Worm (Caenorhabditis elegans) whole organism, young adult: ENCODE data around the gene W09D10.4.

Source experiments
- B0261.1 ChIP-seq: sonication (generic microtip); optimal IDR thresholded peaks from 2 replicates; lab custom pipeline; 2016; ENCODE audit warnings: mild to moderate bottlenecking, missing genetic modification characterization, moderate library complexity, missing compliant biosample characterization
- C06A6.2 ChIP-seq: fragments of 200-800 bp; sonication (Bioruptor generic); conservative IDR thresholded peaks from 2 replicates; pipeline ENCODE4 v1.3.6; 2022; ENCODE audit warnings: missing genetic modification characterization, missing compliant biosample characterization
- F22D6.2 ChIP-seq: sonication (generic microtip); optimal IDR thresholded peaks from 2 replicates; lab custom pipeline; 2016; ENCODE audit warnings: mild to moderate bottlenecking, missing genetic modification characterization, missing compliant biosample characterization
- F33H1.4 ChIP-seq: fragments of 200-800 bp; sonication (Bioruptor generic); IDR thresholded peaks from 2 replicates; pipeline ENCODE4 v1.3.6; 2022; ENCODE audit warnings: missing genetic modification reagents, missing genetic modification characterization, missing compliant biosample characterization
- F39B2.1 ChIP-seq: fragments of 200-800 bp; sonication (Bioruptor generic); IDR thresholded peaks from 2 replicates; pipeline ENCODE4 v1.3.6; 2022; ENCODE audit warnings: missing genetic modification reagents, missing genetic modification characterization, missing compliant biosample characterization
- F55B11.4 ChIP-seq: sonication (generic microtip); optimal IDR thresholded peaks from 2 replicates; lab custom pipeline; 2016; ENCODE audit warnings: missing compliant biosample characterization, missing genetic modification characterization, borderline replicate concordance; ENCODE audit not compliant: insufficient read depth
- F57A8.1 ChIP-seq: fragments of 200-800 bp; sonication (Bioruptor generic); optimal IDR thresholded peaks from 2 replicates; lab custom pipeline; 2018; ENCODE audit warnings: mild to moderate bottlenecking, missing genetic modification characterization, moderate library complexity, missing compliant biosample characterization
- K11D2.4 ChIP-seq: fragments of 200-800 bp; sonication (Bioruptor generic); IDR thresholded peaks from 2 replicates; pipeline ENCODE4 v1.3.6; 2022; ENCODE audit warnings: missing genetic modification reagents, missing genetic modification characterization, missing compliant biosample characterization
- T07F8.4 ChIP-seq: sonication (generic microtip); optimal IDR thresholded peaks from 2 replicates; lab custom pipeline; 2016; ENCODE audit warnings: mild to moderate bottlenecking, missing genetic modification characterization, moderate library complexity, missing compliant biosample characterization
- Y53G8AR.9 ChIP-seq: fragments of 200-800 bp; sonication (Bioruptor generic); conservative IDR thresholded peaks from 2 replicates; pipeline ENCODE4 v1.3.6; 2022; ENCODE audit warnings: missing genetic modification reagents, missing genetic modification characterization, missing compliant biosample characterization
- Y56A3A.18 ChIP-seq: fragments of 200-800 bp; sonication (Bioruptor generic); IDR thresholded peaks from 2 replicates; pipeline ENCODE4 v1.3.6; 2022; ENCODE audit warnings: missing genetic modification reagents, missing genetic modification characterization, missing compliant biosample characterization
- ama-1 ChIP-seq, 3 experiments: fragments of 150-350 bp in 1 of 3; sonication (generic microtip) in 2 of 3; optimal IDR thresholded peaks; 2 replicates each; lab custom pipeline; 2014 to 2018; ENCODE audit warnings: missing biosample characterization in 2 of 3, missing genetic modification characterization in 2 of 3, missing genetic modification reagents in 2 of 3
- attf-3 ChIP-seq: fragments of 200-800 bp; sonication (Bioruptor generic); conservative IDR thresholded peaks from 2 replicates; pipeline ENCODE4 v1.3.6; 2022; ENCODE audit warnings: missing genetic modification reagents, missing genetic modification characterization, missing compliant biosample characterization
- attf-6 ChIP-seq: fragments of 200-800 bp; sonication (Bioruptor generic); IDR thresholded peaks from 2 replicates; pipeline ENCODE4 v1.3.6; 2022; ENCODE audit warnings: missing genetic modification reagents, missing genetic modification characterization, missing compliant biosample characterization
- cebp-1 ChIP-seq, 2 experiments: fragments of 200-800 bp in 1 of 2; sonication (Bioruptor generic) in 1 of 2; sonication (generic microtip) in 1 of 2; IDR thresholded peaks in 1 of 2; optimal IDR thresholded peaks in 1 of 2; 2 replicates each; pipeline versions ENCODE4 v1.3.6 to Lab custom; 2017 to 2022; ENCODE audit warnings: missing compliant biosample characterization in 2 of 2, missing genetic modification characterization in 2 of 2, mild to moderate bottlenecking in 1 of 2, missing genetic modification reagents in 1 of 2, moderate library complexity in 1 of 2
- ceh-100 ChIP-seq: fragments of 200-800 bp; sonication (Bioruptor generic); IDR thresholded peaks from 2 replicates; pipeline ENCODE4 v1.3.6; 2022; ENCODE audit warnings: missing genetic modification reagents, missing genetic modification characterization, missing compliant biosample characterization
- ceh-40 ChIP-seq: fragments of 200-800 bp; sonication (Bioruptor generic); IDR thresholded peaks from 2 replicates; pipeline ENCODE4 v1.3.6; 2022; ENCODE audit warnings: missing genetic modification characterization, missing compliant biosample characterization
- die-1 ChIP-seq: sonication (generic microtip); optimal IDR thresholded peaks from 2 replicates; lab custom pipeline; 2016; ENCODE audit warnings: missing genotype, mild to moderate bottlenecking, missing genetic modification characterization, missing compliant biosample characterization
- dox-1 ChIP-seq: fragments of 200-800 bp; sonication (Bioruptor generic); IDR thresholded peaks from 2 replicates; pipeline ENCODE4 v1.3.6; 2022; ENCODE audit warnings: missing genetic modification reagents, missing genetic modification characterization, missing compliant biosample characterization
- dpff-1 ChIP-seq: sonication (generic microtip); optimal IDR thresholded peaks from 2 replicates; lab custom pipeline; 2017; ENCODE audit warnings: mild to moderate bottlenecking, missing genetic modification characterization, missing compliant biosample characterization
- dpl-1 ChIP-seq: fragments of 150-350 bp; optimal IDR thresholded peaks from 2 replicates; lab custom pipeline; 2014; ENCODE audit warnings: missing biosample characterization, missing genetic modification reagents, missing genetic modification characterization
- efl-1 ChIP-seq: fragments of 150-350 bp; optimal IDR thresholded peaks from 2 replicates; lab custom pipeline; 2014; ENCODE audit warnings: missing biosample characterization, missing genetic modification reagents, missing genetic modification characterization
- egl-18 ChIP-seq: fragments of 200-800 bp; sonication (Bioruptor generic); IDR thresholded peaks from 2 replicates; pipeline ENCODE4 v1.3.6; 2022; ENCODE audit warnings: missing genetic modification reagents, missing genetic modification characterization, missing compliant biosample characterization
- egl-44 ChIP-seq: fragments of 200-800 bp; sonication (Bioruptor generic); IDR thresholded peaks from 2 replicates; pipeline ENCODE4 v1.3.6; 2022; ENCODE audit warnings: missing genetic modification reagents, missing genetic modification characterization, missing compliant biosample characterization
- ekl-4 ChIP-seq: fragments of 200-800 bp; sonication (Bioruptor generic); IDR thresholded peaks from 2 replicates; pipeline ENCODE4 v1.3.6; 2022; ENCODE audit warnings: missing genetic modification reagents, missing genetic modification characterization, missing compliant biosample characterization
- hlh-12 ChIP-seq: sonication (generic microtip); optimal IDR thresholded peaks from 2 replicates; lab custom pipeline; 2016; ENCODE audit warnings: missing genetic modification characterization, missing compliant biosample characterization
- hmg-1.2 ChIP-seq: fragments of 200-800 bp; sonication (Bioruptor generic); IDR thresholded peaks from 2 replicates; pipeline ENCODE4 v1.3.6; 2022; ENCODE audit warnings: missing genetic modification reagents, missing genetic modification characterization, missing compliant biosample characterization
- hmg-20 ChIP-seq: fragments of 200-800 bp; sonication (Bioruptor generic); IDR thresholded peaks from 2 replicates; pipeline ENCODE4 v1.3.6; 2022; ENCODE audit warnings: missing genetic modification reagents, missing genetic modification characterization, missing compliant biosample characterization
- hsf-1 ChIP-seq: fragments of 200-800 bp; sonication (Bioruptor generic); IDR thresholded peaks from 2 replicates; pipeline ENCODE4 v1.3.6; 2022; ENCODE audit warnings: missing genetic modification reagents, missing genetic modification characterization, missing compliant biosample characterization
- let-526 ChIP-seq: fragments of 200-800 bp; sonication (Bioruptor generic); IDR thresholded peaks from 2 replicates; pipeline ENCODE4 v1.3.6; 2022; ENCODE audit warnings: missing genetic modification reagents, missing genetic modification characterization, missing compliant biosample characterization
- lin-54 ChIP-seq: fragments of 200-800 bp; sonication (Bioruptor generic); optimal IDR thresholded peaks from 2 replicates; lab custom pipeline; 2018; ENCODE audit warnings: mild to moderate bottlenecking, missing genetic modification characterization, missing compliant biosample characterization
- lir-1 ChIP-seq: fragments of 200-800 bp; sonication (Bioruptor generic); conservative IDR thresholded peaks from 2 replicates; pipeline ENCODE4 v1.3.6; 2022; ENCODE audit warnings: missing genetic modification reagents, missing genetic modification characterization, missing compliant biosample characterization
- lsl-1 ChIP-seq: fragments of 200-800 bp; sonication (Bioruptor generic); optimal IDR thresholded peaks from 2 replicates; lab custom pipeline; 2018; ENCODE audit warnings: mild to moderate bottlenecking, missing genetic modification characterization, moderate library complexity, missing compliant biosample characterization
- madf-8 ChIP-seq: fragments of 200-800 bp; sonication (Bioruptor generic); conservative IDR thresholded peaks from 2 replicates; pipeline ENCODE4 v1.3.6; 2022; ENCODE audit warnings: missing genetic modification reagents, missing genetic modification characterization, missing compliant biosample characterization
- mel-28 ChIP-seq: sonication (generic microtip); optimal IDR thresholded peaks from 2 replicates; lab custom pipeline; 2016; ENCODE audit warnings: borderline replicate concordance, mild to moderate bottlenecking, missing genetic modification characterization, missing compliant biosample characterization
- nfya-1 ChIP-seq: sonication (generic microtip); optimal IDR thresholded peaks from 2 replicates; lab custom pipeline; 2017; ENCODE audit warnings: antibody characterized with exemption, missing compliant biosample characterization, missing genetic modification characterization, borderline replicate concordance; ENCODE audit not compliant: insufficient read depth
- rec-8 ChIP-seq, 2 experiments: sonication (generic microtip); optimal IDR thresholded peaks; 2 replicates each; lab custom pipeline; 2016; ENCODE audit warnings: mild to moderate bottlenecking in 2 of 2, missing genetic modification characterization in 2 of 2, missing genetic modification reagents in 2 of 2, missing genotype in 2 of 2, missing biosample characterization in 1 of 2, missing compliant biosample characterization in 1 of 2, moderate library complexity in 1 of 2
- repo-1 ChIP-seq: sonication (generic microtip); optimal IDR thresholded peaks from 2 replicates; lab custom pipeline; 2017; ENCODE audit warnings: mild to moderate bottlenecking, missing genetic modification characterization, missing compliant biosample characterization
- snpc-3.4 ChIP-seq: sonication (generic microtip); optimal IDR thresholded peaks from 2 replicates; lab custom pipeline; 2017; ENCODE audit warnings: missing genetic modification characterization, mild to moderate bottlenecking, missing compliant biosample characterization, antibody characterized with exemption, moderate library complexity, missing genotype, missing genetic modification reagents
- somi-1 ChIP-seq: fragments of 200-800 bp; sonication (Bioruptor generic); optimal IDR thresholded peaks from 2 replicates; lab custom pipeline; 2018; ENCODE audit warnings: mild to moderate bottlenecking, missing genetic modification characterization, missing compliant biosample characterization
- xnd-1 ChIP-seq: sonication (generic microtip); optimal IDR thresholded peaks from 2 replicates; lab custom pipeline; 2016; ENCODE audit warnings: missing genotype, missing genetic modification reagents, missing genetic modification characterization, missing compliant biosample characterization
- ztf-18 ChIP-seq: sonication (generic microtip); optimal IDR thresholded peaks from 2 replicates; lab custom pipeline; 2016; ENCODE audit warnings: missing genotype, mild to moderate bottlenecking, missing genetic modification characterization, missing compliant biosample characterization
- ztf-3 ChIP-seq: fragments of 200-800 bp; sonication (Bioruptor generic); optimal IDR thresholded peaks from 2 replicates; lab custom pipeline; 2018; ENCODE audit warnings: mild to moderate bottlenecking, missing genetic modification characterization, missing compliant biosample characterization
- ztf-6 ChIP-seq: fragments of 200-800 bp; sonication (Bioruptor generic); IDR thresholded peaks from 2 replicates; pipeline ENCODE4 v1.3.6; 2022; ENCODE audit warnings: missing genetic modification reagents, missing genetic modification characterization, missing compliant biosample characterization

W09D10.4 gene

DNA sequence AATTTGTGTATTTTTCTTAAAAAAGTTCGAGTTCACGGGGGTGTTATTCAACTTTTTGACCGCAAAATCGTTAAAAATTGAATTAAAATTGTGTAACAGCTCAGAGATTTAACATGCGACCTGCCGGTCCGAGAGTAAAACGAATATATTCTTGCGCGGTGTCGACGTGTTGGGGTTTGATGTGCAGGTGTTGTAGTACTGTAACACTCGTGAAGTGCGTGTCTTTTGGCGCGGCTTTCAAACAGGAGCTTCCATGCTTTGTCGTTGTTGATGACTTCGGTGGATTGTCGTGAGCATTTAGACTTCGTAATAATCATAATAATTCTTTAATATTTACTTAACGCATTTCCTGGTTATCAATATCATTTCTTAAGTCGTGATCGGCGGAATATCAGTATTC lies 14.5 kb upstream of the W09D10.4 start, which contains the start of gene tat-3 (continued):
- no peak for TF ChIP-seq cebp-1 (GFP tag; IDR thresholded peaks at IDR 0.05; lab: Robert Waterston, UW)
- TF ChIP-seq cebp-1 (tag; optimal IDR thresholded peaks at IDR 0.05; lab: Kevin White, UChicago), result no peak
- TF ChIP-seq let-526 (GFP tag; lab: Robert Waterston, UW), result no peak
- no peak for TF ChIP-seq F55B11.4 (tag; lab: Kevin White, UChicago)
- TF ChIP-seq repo-1 (tag; lab: Kevin White, UChicago), result no peak
- TF ChIP-seq hsf-1 (GFP tag; lab: Robert Waterston, UW), result no peak
- no peak for TF ChIP-seq B0261.1 (tag; lab: Kevin White, UChicago)
- no peak for TF ChIP-seq egl-44 (GFP tag; lab: Robert Waterston, UW)
- no peak for TF ChIP-seq rec-8 (tag; optimal IDR thresholded peaks at IDR 0.05; lab: Kevin White, UChicago)
- TF ChIP-seq hlh-12 (tag; lab: Kevin White, UChicago), result no peak
- no peak for TF ChIP-seq lir-1 (GFP tag; lab: Robert Waterston, UW)
- TF ChIP-seq ztf-3 (GFP tag; lab: Kevin White, UChicago), result no peak
- no peak for TF ChIP-seq nfya-1
- no peak for TF ChIP-seq Y56A3A.18 (GFP tag; lab: Robert Waterston, UW)
- TF ChIP-seq xnd-1, result no peak
- TF ChIP-seq hmg-20 (GFP tag; lab: Robert Waterston, UW), result no peak
- no peak for TF ChIP-seq F22D6.2
- no peak for TF ChIP-seq ama-1 (optimal IDR thresholded peaks at IDR 0.05; lab: Kevin White, UChicago)
- TF ChIP-seq ama-1 (GFP tag; optimal IDR thresholded peaks at IDR 0.05; lab: Kevin White, UChicago), result no peak
- no peak for TF ChIP-seq die-1 (tag; lab: Kevin White, UChicago)
- no peak for TF ChIP-seq somi-1
- no peak for TF ChIP-seq C06A6.2 (GFP tag; lab: Robert Waterston, UW)

DNA sequence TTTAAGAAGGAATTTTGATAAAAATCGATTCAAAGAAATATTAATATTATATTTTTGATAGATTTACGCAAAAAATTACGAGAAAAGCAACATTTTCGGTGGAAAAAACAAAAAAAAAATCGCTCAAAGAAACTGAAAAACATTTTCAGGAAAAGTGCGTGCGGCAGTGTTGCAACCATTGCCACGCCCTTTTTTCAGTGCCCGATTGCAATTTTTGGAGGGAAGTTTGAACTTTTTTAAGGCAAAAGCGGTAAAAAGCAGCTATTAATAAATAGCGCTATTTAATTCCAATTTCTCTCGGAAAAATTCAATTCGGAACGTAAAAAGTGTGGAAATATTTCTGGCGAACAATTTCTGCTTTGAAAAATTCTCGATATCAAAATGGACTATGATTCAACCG lies 5.1 kb upstream of the W09D10.4 start:
- TF ChIP-seq F33H1.4 (GFP tag; lab: Robert Waterston, UW) (0 out of 2 replicates have a peak, but pooled peaks have one; percentile 7), lsl-1 (GFP tag; lab: Kevin White, UChicago) (peak; percentile 18), ceh-100 (GFP tag; lab: Robert Waterston, UW) (peak; percentile 35; the same call in 1 of the 2 replicates), dpl-1 (GFP tag; lab: Kevin White, UChicago) (peak; percentile 39), lin-54 (peak; percentile 46), die-1 (tag; lab: Kevin White, UChicago) (no peak), madf-8 (GFP tag; lab: Robert Waterston, UW) (no peak), efl-1 (GFP tag; lab: Kevin White, UChicago) (peak; percentile 47)

DNA sequence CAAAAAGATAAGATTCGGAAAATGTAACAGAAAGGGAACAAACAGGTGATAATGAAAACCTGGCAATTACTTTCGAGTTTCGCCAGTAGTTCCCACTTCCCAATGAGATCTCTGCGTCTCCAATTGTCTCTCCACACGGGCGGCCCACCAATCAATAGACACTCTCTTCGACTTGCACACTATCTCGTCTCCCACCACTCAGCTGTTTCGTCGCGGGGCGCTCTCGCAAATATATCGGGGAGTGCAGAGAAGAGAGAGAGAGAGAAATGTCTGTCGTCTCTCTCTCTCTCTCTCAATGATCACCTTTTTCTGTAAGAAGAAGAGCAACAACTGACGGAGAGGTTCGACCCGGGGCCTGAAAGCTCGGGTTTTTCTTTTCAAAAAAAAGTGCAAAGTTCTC lies 4.2 kb upstream of the W09D10.4 start:
- TF ChIP-seq ztf-6 (GFP tag; lab: Robert Waterston, UW), result no peak
- 0 out of 2 replicates have a peak, but pooled peaks have one; percentile 7 for TF ChIP-seq hsf-1 (GFP tag; lab: Robert Waterston, UW)
- no peak for TF ChIP-seq mel-28 (tag; lab: Kevin White, UChicago)
- TF ChIP-seq ztf-18 (tag; lab: Kevin White, UChicago), result peak; percentile 44
- TF ChIP-seq attf-6 (GFP tag; lab: Robert Waterston, UW), result no peak
- peak; percentile 78 for TF ChIP-seq ekl-4 (GFP tag; lab: Robert Waterston, UW)
- TF ChIP-seq F57A8.1 (GFP tag; lab: Kevin White, UChicago), result no peak
- TF ChIP-seq ceh-100 (GFP tag; lab: Robert Waterston, UW), result 0 out of 2 replicates have a peak, but pooled peaks have one; percentile 32
- no peak for TF ChIP-seq T07F8.4 (tag; lab: Kevin White, UChicago)
- no peak for TF ChIP-seq snpc-3.4 (tag; lab: Kevin White, UChicago)
- TF ChIP-seq attf-3, result no peak
- TF ChIP-seq dpff-1, result no peak
- peak; percentile 92 for TF ChIP-seq hmg-1.2 (GFP tag; lab: Robert Waterston, UW)
- peak; percentile 59; the same call in 1 of the 2 replicates for TF ChIP-seq egl-44 (GFP tag; lab: Robert Waterston, UW)
- peak; percentile 71; the same call in 1 of the 2 replicates for TF ChIP-seq K11D2.4 (GFP tag; lab: Robert Waterston, UW)
- TF ChIP-seq nfya-1, result no peak
- TF ChIP-seq dox-1 (GFP tag; lab: Robert Waterston, UW), result peak; percentile 88
- no peak for TF ChIP-seq ceh-40 (GFP tag; lab: Robert Waterston, UW)
- peak; percentile 52; the same call in 1 of the 2 replicates for TF ChIP-seq cebp-1 (GFP tag; IDR thresholded peaks at IDR 0.05; lab: Robert Waterston, UW)
- peak; percentile 84 for TF ChIP-seq cebp-1 (tag; optimal IDR thresholded peaks at IDR 0.05; lab: Kevin White, UChicago)
- no peak for TF ChIP-seq Y53G8AR.9 (GFP tag; lab: Robert Waterston, UW)
- no peak for TF ChIP-seq F39B2.1 (GFP tag; lab: Robert Waterston, UW)
- TF ChIP-seq repo-1 (tag; lab: Kevin White, UChicago), result no peak
- TF ChIP-seq egl-18 (GFP tag; lab: Robert Waterston, UW), result no peak
